Fruit fly (Drosophila melanogaster) S2 (cell line): ENCODE results near the gene CG31248.

Source experiments
- CG8478 ChIP-seq: fragments of >200 bp; optimal IDR thresholded peaks from 2 replicates; lab custom pipeline; 2018
- CTCF ChIP-seq, 2 experiments: fragments of >200 bp; optimal IDR thresholded peaks; 2 replicates each; lab custom pipeline; 2018

DNA sequence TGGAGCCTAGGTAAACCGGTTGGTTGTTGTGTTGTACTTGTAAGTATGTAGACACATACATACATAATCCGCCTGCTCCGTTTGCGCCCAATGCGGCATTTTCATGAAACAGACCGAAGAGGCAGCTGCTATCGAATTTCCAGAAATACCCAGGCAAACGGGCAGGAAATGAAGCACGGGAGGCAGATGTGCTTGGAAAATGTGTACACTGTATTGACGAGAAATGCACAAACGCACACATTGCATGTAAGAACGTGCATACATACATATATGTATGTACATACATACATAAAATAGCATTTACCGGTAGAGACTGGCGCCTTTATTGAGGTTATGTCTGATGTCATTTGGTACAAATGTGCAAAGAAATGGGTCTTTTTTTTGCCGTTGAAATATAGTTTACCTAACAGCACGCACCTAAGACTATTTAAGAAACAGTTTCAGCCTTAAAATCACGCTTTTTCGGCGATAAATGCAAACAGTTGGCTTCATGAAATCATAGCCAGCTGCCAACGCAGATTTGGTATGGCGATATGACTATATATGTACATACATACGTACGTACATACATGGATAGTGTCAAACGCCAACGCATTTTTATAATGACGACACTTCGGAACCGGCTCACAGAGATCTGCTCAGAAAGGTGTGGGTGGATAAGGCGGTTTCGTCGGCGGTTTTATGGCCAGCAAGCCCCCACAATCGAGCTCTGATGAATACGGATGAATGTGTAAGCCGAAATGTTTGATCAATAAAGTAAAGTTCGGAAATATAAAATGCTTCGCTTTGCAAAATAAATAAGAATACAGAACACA is 39.4 kb upstream of the CG31248 start:
- TF ChIP-seq CTCF (optimal IDR thresholded peaks at IDR 0.05; lab: Kevin White, UChicago) (no peak), CG8478 (lab: Kevin White, UChicago) (no peak)
